Worm (Caenorhabditis elegans): ENCODE measurements around the gene nhr-97.

Gene nhr-97

DNA sequence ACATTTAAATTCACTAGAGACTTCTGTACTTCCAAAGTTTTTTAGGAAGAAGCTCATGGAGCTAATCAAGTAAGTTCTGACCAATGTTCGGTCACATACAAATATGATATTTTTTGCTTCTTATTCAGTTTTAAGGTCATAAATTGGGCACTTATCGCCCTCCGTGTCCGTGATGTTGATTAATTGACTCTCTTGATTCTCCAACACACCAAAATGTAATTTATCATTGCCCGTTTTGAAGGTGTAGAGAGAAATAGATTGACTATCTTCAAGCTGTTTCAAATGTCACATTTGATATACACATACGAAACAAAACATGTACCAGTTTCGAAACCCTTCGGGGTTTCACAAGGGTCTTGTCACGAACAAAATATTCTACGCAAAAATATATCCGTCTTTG is 33.3 kb downstream of the nhr-97 start:
- no peak for TF ChIP-seq vab-7 (GFP tag; IDR thresholded peaks at IDR 0.05)
- TF ChIP-seq ceh-62 (tag; optimal IDR thresholded peaks at IDR 0.05) = no peak
- no peak for TF ChIP-seq ctbp-1 (GFP tag; IDR thresholded peaks at IDR 0.05)
- no peak for TF ChIP-seq pha-4 (GFP tag; IDR thresholded peaks at IDR 0.05)
- TF ChIP-seq pha-4 (tag; optimal IDR thresholded peaks at IDR 0.05) = no peak
- peak in 1 of 2 experiments; percentile 91 for TF ChIP-seq unc-62 (GFP tag; optimal IDR thresholded peaks at IDR 0.05 in 1 of 2)
- no peak for TF ChIP-seq unc-62 (tag; optimal IDR thresholded peaks at IDR 0.05)
- TF ChIP-seq cey-2 (tag; optimal IDR thresholded peaks at IDR 0.05; ENCODE audit: borderline replicate concordance, insufficient read depth) = no peak
- TF ChIP-seq unc-39 (tag; optimal IDR thresholded peaks at IDR 0.05) = no peak
- no peak for TF ChIP-seq aha-1 (tag)
- no peak for TF ChIP-seq Y5F2A.4 (GFP tag; optimal IDR thresholded peaks at IDR 0.05)
- TF ChIP-seq F26F4.8 (GFP tag; conservative IDR thresholded peaks at IDR 0.05) = no peak
- TF ChIP-seq ZK337.2 (GFP tag; IDR thresholded peaks at IDR 0.05) = no peak
- no peak for TF ChIP-seq mes-2 (tag; optimal IDR thresholded peaks at IDR 0.05; ENCODE audit: poor library complexity, severe bottlenecking)
- peak; percentile 50 for TF ChIP-seq nhr-28 (tag; optimal IDR thresholded peaks at IDR 0.05)
- TF ChIP-seq dmd-6 (GFP tag; IDR thresholded peaks at IDR 0.05) = no peak

DNA sequence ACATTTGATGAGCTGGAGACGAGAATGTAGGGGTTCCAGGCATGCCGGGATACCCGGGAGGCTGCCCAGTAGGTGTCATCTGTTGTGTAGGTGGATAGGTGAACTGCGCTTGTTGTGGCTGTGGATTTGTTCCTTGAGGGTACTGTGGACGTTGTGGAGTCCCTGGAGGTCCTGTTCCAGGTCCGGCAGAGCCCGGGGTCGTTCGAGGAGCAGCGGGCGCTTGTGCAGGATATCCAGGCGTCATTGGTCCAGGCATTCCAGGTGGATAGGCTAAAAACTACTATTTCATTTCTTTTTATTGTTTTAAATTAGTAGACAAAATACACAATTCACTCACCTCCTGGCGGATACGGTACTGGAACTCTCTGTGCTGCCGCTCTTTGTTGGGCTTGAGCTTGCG is 37.8 kb downstream of the nhr-97 start:
- TF ChIP-seq zfp-2 (tag; optimal IDR thresholded peaks at IDR 0.05) (no peak), set-16 (GFP tag; IDR thresholded peaks at IDR 0.05) (peak; percentile 65), unc-39 (tag; optimal IDR thresholded peaks at IDR 0.05) (no peak), attf-4 (tag; optimal IDR thresholded peaks at IDR 0.05) (no peak), zag-1 (tag; optimal IDR thresholded peaks at IDR 0.05) (no peak), aha-1 (tag) (peak; percentile 52)

DNA sequence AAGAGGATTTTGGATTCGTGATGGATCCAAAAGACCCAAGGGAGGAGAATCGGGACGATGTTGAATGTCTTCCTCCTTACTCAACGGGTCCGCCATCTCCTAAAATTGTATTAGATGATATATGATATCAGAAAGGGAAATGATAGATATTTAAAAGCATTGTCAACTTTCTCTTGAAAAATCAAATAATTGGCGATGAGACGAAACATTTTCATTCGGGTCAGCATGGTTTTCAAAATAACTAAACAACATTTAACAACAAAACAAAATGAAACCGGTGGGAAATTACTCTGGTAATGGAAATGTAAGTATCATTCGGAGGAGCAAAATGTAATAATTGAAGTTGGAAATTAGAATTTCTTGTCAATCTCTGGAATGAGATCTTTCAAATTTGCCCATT is 39.1 kb downstream of the nhr-97 start, which contains the start of gene pis-1:
pis-1 (minus strand) TSS at position 101 of the 400 bp plus-strand sequence.
- no peak for TF ChIP-seq attf-4 (tag; optimal IDR thresholded peaks at IDR 0.05)

DNA sequence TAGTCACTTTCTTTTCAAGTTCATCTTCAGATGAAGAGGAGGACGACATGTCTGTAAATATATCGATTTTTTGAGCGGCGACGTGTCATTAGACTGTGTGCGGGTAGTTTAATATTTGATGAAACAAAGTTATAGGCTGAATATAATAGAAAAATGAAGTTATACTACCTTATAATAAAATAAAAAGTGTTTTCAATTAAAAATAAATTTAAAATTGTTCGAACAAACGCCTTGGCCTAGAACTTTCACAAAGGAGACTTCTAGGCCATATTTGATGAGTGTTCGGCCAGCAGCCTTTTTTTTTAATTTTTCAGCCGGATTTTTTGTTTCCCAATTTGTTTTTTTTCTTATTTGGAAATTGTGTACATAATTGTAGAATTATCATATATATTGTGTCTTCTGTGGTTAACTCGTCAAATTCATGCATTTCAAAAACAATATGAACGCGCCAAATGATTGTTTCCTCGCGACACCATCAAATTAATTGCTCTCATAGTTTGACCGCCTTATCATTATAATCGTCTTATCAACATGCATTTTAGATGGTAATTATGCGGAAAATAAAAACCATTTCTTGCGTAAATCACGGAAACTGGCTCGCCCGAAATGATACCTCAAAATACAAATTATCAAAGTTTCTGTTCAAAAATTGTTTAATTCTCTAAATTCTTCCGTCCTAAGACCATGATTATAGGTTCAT is 40.0 kb downstream of the nhr-97 start, which contains the start of gene T13F2.2:
T13F2.2 (minus strand) TSS at position 51 of the 700 bp plus-strand sequence.
- TF ChIP-seq T26A8.4 (GFP tag; IDR thresholded peaks at IDR 0.05) = no peak
- TF ChIP-seq F37D6.2 (tag; optimal IDR thresholded peaks at IDR 0.05) = no peak
- TF ChIP-seq dmd-9 (GFP tag; IDR thresholded peaks at IDR 0.05) = no peak
- TF ChIP-seq daf-19 (GFP tag; conservative IDR thresholded peaks at IDR 0.05) = no peak
- TF ChIP-seq zag-1 (tag; optimal IDR thresholded peaks at IDR 0.05) = no peak
- no peak for TF ChIP-seq rbr-2 (tag; optimal IDR thresholded peaks at IDR 0.05)
- TF ChIP-seq ceh-28 (tag; optimal IDR thresholded peaks at IDR 0.05) = no peak
- no peak for TF ChIP-seq nhr-42 (GFP tag; IDR thresholded peaks at IDR 0.05)
- TF ChIP-seq ceh-32 (tag; optimal IDR thresholded peaks at IDR 0.05; ENCODE audit: poor library complexity) = no peak
- peak in 1 of 2 experiments; percentile 15 for TF ChIP-seq lsy-2 (tag; optimal IDR thresholded peaks at IDR 0.05)
- no peak for TF ChIP-seq cey-2 (tag; optimal IDR thresholded peaks at IDR 0.05; ENCODE audit: borderline replicate concordance, insufficient read depth)
- TF ChIP-seq fkh-10 (GFP tag; optimal IDR thresholded peaks at IDR 0.05) = no peak
- TF ChIP-seq ZK337.2 (GFP tag; IDR thresholded peaks at IDR 0.05) = no peak
- no peak for TF ChIP-seq lir-3 (tag; optimal IDR thresholded peaks at IDR 0.05)
- TF ChIP-seq saeg-2 (GFP tag; IDR thresholded peaks at IDR 0.05) = no peak
- no peak for TF ChIP-seq egl-43 (GFP tag; IDR thresholded peaks at IDR 0.05)
- TF ChIP-seq daf-8 (GFP tag; IDR thresholded peaks at IDR 0.05) = no peak
- no peak for TF ChIP-seq F10B5.3 (tag; optimal IDR thresholded peaks at IDR 0.05)
- TF ChIP-seq ctbp-1 (GFP tag; IDR thresholded peaks at IDR 0.05) = no peak
- TF ChIP-seq unc-62 (GFP tag; optimal IDR thresholded peaks at IDR 0.05 in 1 of 2) = peak in 1 of 2 experiments; percentile 2
- TF ChIP-seq unc-62 (tag; optimal IDR thresholded peaks at IDR 0.05) = no peak
- no peak for TF ChIP-seq gei-8 (GFP tag; optimal IDR thresholded peaks at IDR 0.05)
- TF ChIP-seq set-16 (GFP tag; IDR thresholded peaks at IDR 0.05) = no peak
- no peak for TF ChIP-seq tra-1 (GFP tag; IDR thresholded peaks at IDR 0.05)
- TF ChIP-seq D1046.2 (GFP tag; IDR thresholded peaks at IDR 0.05) = no peak
- TF ChIP-seq lin-15B (tag; optimal IDR thresholded peaks at IDR 0.05) = no peak
- no peak for TF ChIP-seq lim-7 (GFP tag; IDR thresholded peaks at IDR 0.05)
- TF ChIP-seq Y48G9A.11 (GFP tag; IDR thresholded peaks at IDR 0.05) = no peak
- TF ChIP-seq zfp-3 (GFP tag; conservative IDR thresholded peaks at IDR 0.05) = no peak
- TF ChIP-seq dve-1 (tag; optimal IDR thresholded peaks at IDR 0.05; ENCODE audit: insufficient read depth) = peak; percentile 58
- TF ChIP-seq lin-13 (GFP tag; optimal IDR thresholded peaks at IDR 0.05) = no peak
- TF ChIP-seq ceh-82 (tag; optimal IDR thresholded peaks at IDR 0.05) = no peak
